Fruit fly (Drosophila melanogaster) whole organism, embryonic: ENCODE measurements around the gene CG12362.

Experiments
- Adf1 ChIP-seq: fragments of 200-800 bp; sonication (Bioruptor generic); IDR thresholded peaks from 2 replicates; pipeline ENCODE4 v1.3.6; 2022; ENCODE audit warnings: missing biosample characterization, missing genetic modification characterization
- CG1024 ChIP-seq: fragments of 200-800 bp; sonication (Bioruptor generic); IDR thresholded peaks from 2 replicates; pipeline ENCODE4 v1.3.6; 2022; ENCODE audit warnings: missing biosample characterization, missing genetic modification characterization
- CG10321 ChIP-seq: fragments of 200-800 bp; sonication (Bioruptor generic); IDR thresholded peaks from 2 replicates; pipeline ENCODE4 v1.3.6; 2022; ENCODE audit warnings: missing biosample characterization, missing genetic modification characterization
- CG11504 ChIP-seq: fragments of 200-800 bp; sonication (Bioruptor generic); optimal IDR thresholded peaks from 3 replicates; lab custom pipeline; 2019; ENCODE audit warnings: missing biosample characterization, mild to moderate bottlenecking, missing genetic modification characterization, moderate library complexity
- CG11560 ChIP-seq: fragments of 200-800 bp; sonication (Bioruptor generic); IDR thresholded peaks from 3 replicates; pipeline ENCODE4 v1.3.6; 2022; ENCODE audit warnings: missing biosample characterization, missing genetic modification characterization
- CG12769 ChIP-seq: fragments of 200-800 bp; sonication (Bioruptor generic); optimal IDR thresholded peaks from 2 replicates; lab custom pipeline; 2019; ENCODE audit warnings: missing biosample characterization, mild to moderate bottlenecking, missing genetic modification characterization, moderate library complexity
- CG1603 ChIP-seq: fragments of 200-800 bp; sonication (Bioruptor generic); optimal IDR thresholded peaks from 2 replicates; lab custom pipeline; 2019; ENCODE audit warnings: missing biosample characterization, mild to moderate bottlenecking, missing genetic modification characterization, moderate library complexity
- CG17359 ChIP-seq: fragments of 200-800 bp; sonication (Bioruptor generic); optimal IDR thresholded peaks from 3 replicates; lab custom pipeline; 2018; ENCODE audit warnings: missing biosample characterization, mild to moderate bottlenecking, missing genetic modification characterization, moderate library complexity
- CG18764 ChIP-seq: fragments of 200-800 bp; sonication (Bioruptor generic); optimal IDR thresholded peaks from 3 replicates; lab custom pipeline; 2016; ENCODE audit warnings: missing biosample characterization, missing genetic modification characterization
- CG2120 ChIP-seq: fragments of 200-800 bp; sonication (Bioruptor generic); optimal IDR thresholded peaks from 3 replicates; lab custom pipeline; 2016; ENCODE audit warnings: missing biosample characterization, missing genetic modification characterization
- CG30403 ChIP-seq: fragments of 200-800 bp; sonication (Bioruptor generic); optimal IDR thresholded peaks from 3 replicates; lab custom pipeline; 2016; ENCODE audit warnings: missing biosample characterization, missing genetic modification characterization
- CG31388 ChIP-seq: fragments of 200-800 bp; sonication (Bioruptor generic); optimal IDR thresholded peaks from 2 replicates; lab custom pipeline; 2016; ENCODE audit warnings: missing biosample characterization, missing genetic modification characterization
- CG32772 ChIP-seq: fragments of 200-800 bp; sonication (Bioruptor generic); IDR thresholded peaks from 2 replicates; pipeline ENCODE4 v1.3.6; 2022; ENCODE audit warnings: missing biosample characterization, missing genetic modification characterization
- CG4360 ChIP-seq: fragments of 200-800 bp; sonication (Bioruptor generic); IDR thresholded peaks from 2 replicates; pipeline ENCODE4 v1.3.6; 2022; ENCODE audit warnings: missing biosample characterization, missing genetic modification characterization
- CG5245 ChIP-seq: fragments of 200-800 bp; sonication (Bioruptor generic); optimal IDR thresholded peaks from 3 replicates; lab custom pipeline; 2016; ENCODE audit warnings: missing biosample characterization, missing genetic modification characterization
- CG7987 ChIP-seq: fragments of 200-800 bp; sonication (Bioruptor generic); optimal IDR thresholded peaks from 2 replicates; lab custom pipeline; 2018; ENCODE audit warnings: missing biosample characterization, mild to moderate bottlenecking, missing genetic modification characterization, moderate library complexity
- CG8765 ChIP-seq: fragments of 200-800 bp; sonication (Bioruptor generic); IDR thresholded peaks from 2 replicates; pipeline ENCODE4 v1.3.6; 2022; ENCODE audit warnings: missing biosample characterization, missing genetic modification characterization
- CG9727 ChIP-seq: fragments of 200-800 bp; sonication (Bioruptor generic); optimal IDR thresholded peaks from 3 replicates; lab custom pipeline; 2017; ENCODE audit warnings: missing biosample characterization, mild to moderate bottlenecking, missing genetic modification characterization
- CoRest ChIP-seq: fragments of 200-800 bp; sonication (Bioruptor generic); optimal IDR thresholded peaks from 3 replicates; lab custom pipeline; 2018; ENCODE audit warnings: missing biosample characterization, mild to moderate bottlenecking, missing genetic modification characterization, moderate library complexity
- Dip2 ChIP-seq: fragments of 200-800 bp; sonication (Bioruptor generic); IDR thresholded peaks from 2 replicates; pipeline ENCODE4 v1.3.6; 2022; ENCODE audit warnings: missing biosample characterization, missing genetic modification characterization
- Dref ChIP-seq: fragments of 200-800 bp; sonication (Bioruptor generic); IDR thresholded peaks from 2 replicates; pipeline ENCODE4 v1.3.6; 2022; ENCODE audit warnings: missing biosample characterization, missing genetic modification characterization
- Drgx ChIP-seq: fragments of 200-800 bp; sonication (Bioruptor generic); IDR thresholded peaks from 2 replicates; pipeline ENCODE4 v1.3.6; 2022; ENCODE audit warnings: missing biosample characterization, missing genetic modification characterization
- Ets65A ChIP-seq: fragments of 200-800 bp; sonication (Bioruptor generic); peaks from one replicate; lab custom pipeline; 2016; ENCODE audit warnings: missing biosample characterization, missing genetic modification characterization
- Hsf ChIP-seq: fragments of 200-800 bp; sonication (Bioruptor generic); optimal IDR thresholded peaks from 3 replicates; lab custom pipeline; 2016; ENCODE audit warnings: missing biosample characterization, missing genetic modification characterization
- Med ChIP-seq: fragments of 200-800 bp; sonication (Bioruptor generic); peaks from one replicate; lab custom pipeline; 2016; ENCODE audit warnings: missing biosample characterization, missing genetic modification characterization, mild to moderate bottlenecking, inconsistent platforms, moderate library complexity
- Mrtf ChIP-seq: fragments of 200-800 bp; sonication (Bioruptor generic); IDR thresholded peaks from 3 replicates; pipeline ENCODE4 v1.3.6; 2022; ENCODE audit warnings: missing biosample characterization, missing genetic modification characterization
- Rx ChIP-seq: fragments of 200-800 bp; sonication (Bioruptor generic); IDR thresholded peaks from 2 replicates; pipeline ENCODE4 v1.3.6; 2022; ENCODE audit warnings: missing biosample characterization, missing genetic modification characterization
- YL-1 ChIP-seq: fragments of 200-800 bp; sonication (Bioruptor generic); optimal IDR thresholded peaks from 3 replicates; lab custom pipeline; 2017; ENCODE audit warnings: missing biosample characterization, mild to moderate bottlenecking, missing genetic modification characterization
- amos ChIP-seq: fragments of 200-800 bp; sonication (Bioruptor generic); IDR thresholded peaks from 2 replicates; pipeline ENCODE4 v1.3.6; 2022; ENCODE audit warnings: missing biosample characterization, missing genetic modification characterization; ENCODE audit not compliant: partially characterized antibody
- bowl ChIP-seq: fragments of 200-800 bp; sonication (Bioruptor generic); IDR thresholded peaks from 2 replicates; pipeline ENCODE4 v1.3.6; 2022; ENCODE audit warnings: missing biosample characterization, missing genetic modification characterization
- bsh ChIP-seq, 2 experiments: fragments of 200-800 bp; sonication (Bioruptor generic); optimal IDR thresholded peaks; 2 replicates each; lab custom pipeline; 2017 to 2018; ENCODE audit warnings: mild to moderate bottlenecking in 2 of 2, missing biosample characterization in 2 of 2, missing genetic modification characterization in 2 of 2, moderate library complexity in 1 of 2
- caup ChIP-seq: fragments of 200-800 bp; sonication (Bioruptor generic); optimal IDR thresholded peaks from 3 replicates; lab custom pipeline; 2017; ENCODE audit warnings: missing biosample characterization, mild to moderate bottlenecking, missing genetic modification characterization, moderate library complexity; ENCODE audit not compliant: severe bottlenecking
- cg ChIP-seq: fragments of 200-800 bp; sonication (Bioruptor generic); optimal IDR thresholded peaks from 3 replicates; lab custom pipeline; 2019; ENCODE audit warnings: missing biosample characterization, mild to moderate bottlenecking, missing genetic modification characterization, moderate library complexity
- chm ChIP-seq: fragments of 200-800 bp; sonication (Bioruptor generic); IDR thresholded peaks from 2 replicates; pipeline ENCODE4 v1.3.6; 2022; ENCODE audit warnings: missing biosample characterization, missing genetic modification characterization
- chn ChIP-seq: fragments of 200-800 bp; sonication (Bioruptor generic); optimal IDR thresholded peaks from 2 replicates; lab custom pipeline; 2016; ENCODE audit warnings: missing biosample characterization, missing genetic modification characterization
- dimm ChIP-seq: fragments of 200-800 bp; sonication (Bioruptor generic); IDR thresholded peaks from 2 replicates; pipeline ENCODE4 v1.3.6; 2022; ENCODE audit warnings: missing biosample characterization, missing genetic modification characterization
- dmrt99B ChIP-seq: fragments of 200-800 bp; sonication (Bioruptor generic); optimal IDR thresholded peaks from 2 replicates; lab custom pipeline; 2018; ENCODE audit warnings: missing biosample characterization, mild to moderate bottlenecking, missing genetic modification characterization, moderate library complexity
- dpn ChIP-seq, 2 experiments: fragments of 200-800 bp; sonication (Bioruptor generic); optimal IDR thresholded peaks; 3 replicates each; lab custom pipeline; 2016; ENCODE audit warnings: missing biosample characterization in 2 of 2, missing genetic modification characterization in 2 of 2
- ems ChIP-seq: fragments of 200-800 bp; sonication (Bioruptor generic); optimal IDR thresholded peaks from 3 replicates; lab custom pipeline; 2016; ENCODE audit warnings: missing biosample characterization, missing genetic modification characterization
- fd102C ChIP-seq: fragments of 200-800 bp; sonication (Bioruptor generic); optimal IDR thresholded peaks from 2 replicates; lab custom pipeline; 2018; ENCODE audit warnings: missing biosample characterization, mild to moderate bottlenecking, missing genetic modification characterization, moderate library complexity
- kah ChIP-seq: fragments of 200-800 bp; sonication (Bioruptor generic); optimal IDR thresholded peaks from 2 replicates; lab custom pipeline; 2018; ENCODE audit warnings: missing biosample characterization, mild to moderate bottlenecking, missing genetic modification characterization
- lmd ChIP-seq: fragments of 200-800 bp; sonication (Bioruptor generic); IDR thresholded peaks from 2 replicates; pipeline ENCODE4 v1.3.6; 2022; ENCODE audit warnings: missing biosample characterization, missing genetic modification characterization
- mirr ChIP-seq: fragments of 200-800 bp; sonication (Bioruptor generic); optimal IDR thresholded peaks from 3 replicates; lab custom pipeline; 2018; ENCODE audit warnings: missing biosample characterization, mild to moderate bottlenecking, missing genetic modification characterization
- nerfin-1 ChIP-seq: fragments of 200-800 bp; sonication (Bioruptor generic); optimal IDR thresholded peaks from 3 replicates; lab custom pipeline; 2019; ENCODE audit warnings: missing biosample characterization, mild to moderate bottlenecking, missing genetic modification characterization, moderate library complexity
- nom ChIP-seq: fragments of 200-800 bp; sonication (Bioruptor generic); optimal IDR thresholded peaks from 2 replicates; lab custom pipeline; 2017; ENCODE audit warnings: missing biosample characterization, missing genetic modification characterization, mild to moderate bottlenecking, moderate library complexity, missing genetic modification reagents
- oc ChIP-seq: fragments of 200-800 bp; sonication (Bioruptor generic); optimal IDR thresholded peaks from 2 replicates; lab custom pipeline; 2018; ENCODE audit warnings: missing biosample characterization, mild to moderate bottlenecking, missing genetic modification characterization, moderate library complexity
- pb ChIP-seq: fragments of 200-800 bp; sonication (Bioruptor generic); optimal IDR thresholded peaks from 3 replicates; lab custom pipeline; 2016; ENCODE audit warnings: missing biosample characterization, missing genetic modification characterization
- pnt ChIP-seq: fragments of 200-800 bp; sonication (Bioruptor generic); optimal IDR thresholded peaks from 3 replicates; lab custom pipeline; 2016; ENCODE audit warnings: missing biosample characterization, missing genetic modification characterization
- run ChIP-seq: fragments of 200-800 bp; sonication (Bioruptor generic); optimal IDR thresholded peaks from 3 replicates; lab custom pipeline; 2018; ENCODE audit warnings: missing biosample characterization, mild to moderate bottlenecking, missing genetic modification characterization
- sqz ChIP-seq: fragments of 200-800 bp; sonication (Bioruptor generic); optimal IDR thresholded peaks from 3 replicates; lab custom pipeline; 2018; ENCODE audit warnings: missing biosample characterization, mild to moderate bottlenecking, missing genetic modification characterization
- trem ChIP-seq: fragments of 200-800 bp; optimal IDR thresholded peaks from 3 replicates; lab custom pipeline; 2019; ENCODE audit warnings: missing biosample characterization, mild to moderate bottlenecking, missing genetic modification characterization, moderate library complexity

CG12362 gene

dm6 chr3L:10363298-10364097 lies 49.1 kb upstream of the CG12362 start (continued):
- TF ChIP-seq CG18764 (no peak), oc (no peak), CG1024 (GFP tag; lab: Robert Waterston, UW) (no peak), fd102C (GFP tag; lab: Kevin White, UChicago) (no peak), CG12769 (peak; percentile 45), Mrtf (GFP tag; lab: Robert Waterston, UW) (no peak), CG7987 (GFP tag; lab: Kevin White, UChicago) (peak; percentile 53), nom (GFP tag; lab: Kevin White, UChicago) (peak; percentile 77), caup (GFP tag; lab: Kevin White, UChicago) (peak; percentile 47), chn (GFP tag; lab: Kevin White, UChicago) (no peak), dimm (no peak), run (tag; lab: Kevin White, UChicago) (peak; percentile 22), pb (GFP tag; lab: Kevin White, UChicago) (no peak), kah (GFP tag; lab: Kevin White, UChicago) (peak; percentile 10), CG11504 (tag; lab: Kevin White, UChicago) (peak; percentile 16), dpn (GFP tag; optimal IDR thresholded peaks at IDR 0.05; lab: Kevin White, UChicago) (no peak), pnt (no peak), nerfin-1 (peak; percentile 64), CG1603 (tag; lab: Kevin White, UChicago) (peak; percentile 32), amos (GFP tag; lab: Robert Waterston, UW) (peak; percentile 47; the same call in 1 of the 2 replicates), CG10321 (GFP tag; lab: Robert Waterston, UW) (no peak), bsh (GFP tag; optimal IDR thresholded peaks at IDR 0.05; lab: Kevin White, UChicago) (peak in 1 of 2 experiments; percentile 76), bowl (GFP tag; lab: Robert Waterston, UW) (peak; percentile 51; the same call in 1 of the 2 replicates), CG8765 (peak; percentile 97), Med (GFP tag; lab: Kevin White, UChicago) (peak; percentile 88), CG11560 (tag; lab: Robert Waterston, UW) (no peak), dmrt99B (tag; lab: Kevin White, UChicago) (peak; percentile 14), YL-1 (no peak), CoRest (tag; lab: Kevin White, UChicago) (no peak)

- peak; percentile 57 for TF ChIP-seq CG17359 (tag; lab: Kevin White, UChicago)
- TF ChIP-seq lmd (GFP tag; lab: Robert Waterston, UW) = no peak
- TF ChIP-seq Hsf (GFP tag; lab: Kevin White, UChicago) = no peak
- TF ChIP-seq CG32772 = peak; percentile 49; the same call in 1 of the 2 replicates
- TF ChIP-seq CG4360 (GFP tag; lab: Robert Waterston, UW) = peak; percentile 81
- TF ChIP-seq Drgx (GFP tag; lab: Robert Waterston, UW) = peak; percentile 40; the same call in 1 of the 2 replicates
- 0 out of 2 replicates have a peak, but pooled peaks have one; percentile 61 for TF ChIP-seq chm
- no peak for TF ChIP-seq Adf1 (GFP tag; lab: Robert Waterston, UW)
- TF ChIP-seq cg (GFP tag; lab: Kevin White, UChicago) = no peak
- no peak for TF ChIP-seq CG9727 (GFP tag; lab: Kevin White, UChicago)
- peak; percentile 72 for TF ChIP-seq sqz
- TF ChIP-seq CG30403 (GFP tag; lab: Kevin White, UChicago) = no peak
- no peak for TF ChIP-seq CG2120 (GFP tag; lab: Kevin White, UChicago)
- TF ChIP-seq Rx (GFP tag; lab: Robert Waterston, UW) = no peak
- TF ChIP-seq Ets65A (GFP tag; lab: Kevin White, UChicago) = peak; percentile 61
- no peak for TF ChIP-seq Dref
- TF ChIP-seq trem (tag; lab: Kevin White, UChicago) = no peak
- TF ChIP-seq CG31388 (GFP tag; lab: Kevin White, UChicago) = no peak
- no peak for TF ChIP-seq Dip2 (GFP tag; lab: Robert Waterston, UW)
- no peak for TF ChIP-seq CG5245 (GFP tag; lab: Kevin White, UChicago)
- TF ChIP-seq ems = no peak
- TF ChIP-seq mirr (GFP tag; lab: Kevin White, UChicago) = no peak
Measured at dm6 chr3L:10364906-10365305, 47.7 kb upstream of the CG12362 start.
